Worm (Caenorhabditis elegans): ENCODE measurements around the gene col-122.

Gene col-122

ce11 chrIV:9536124-9536523, 27.1 kb upstream of the col-122 start:
- TF ChIP-seq elt-1 (tag; optimal IDR thresholded peaks at IDR 0.05): peak; percentile 44
- TF ChIP-seq nhr-43 (tag; optimal IDR thresholded peaks at IDR 0.05; ENCODE audit: poor library complexity, severe bottlenecking): peak; percentile 20
- no peak for TF ChIP-seq nfya-1 (tag; optimal IDR thresholded peaks at IDR 0.05; ENCODE audit: insufficient read depth)
- TF ChIP-seq nhr-23 (tag; optimal IDR thresholded peaks at IDR 0.05): peak; percentile 56
- TF ChIP-seq hmg-11 (tag; optimal IDR thresholded peaks at IDR 0.05): no peak
- TF ChIP-seq pqm-1 (tag; optimal IDR thresholded peaks at IDR 0.05): no peak
- no peak for TF ChIP-seq ztf-4 (tag; optimal IDR thresholded peaks at IDR 0.05)
- TF ChIP-seq nhr-76 (tag; optimal IDR thresholded peaks at IDR 0.05): no peak
- TF ChIP-seq zag-1 (tag; optimal IDR thresholded peaks at IDR 0.05): no peak

ce11 chrIV:9537500-9537899, 25.7 kb upstream of the col-122 start:
- TF ChIP-seq pqm-1 (tag; optimal IDR thresholded peaks at IDR 0.05): peak; percentile 15
- peak; percentile 79 for TF ChIP-seq elt-2 (tag; optimal IDR thresholded peaks at IDR 0.05)
- no peak for TF ChIP-seq zag-1 (tag; optimal IDR thresholded peaks at IDR 0.05)
- no peak for TF ChIP-seq unc-62 (GFP tag; optimal IDR thresholded peaks at IDR 0.05)
- TF ChIP-seq nhr-43 (tag; optimal IDR thresholded peaks at IDR 0.05; ENCODE audit: poor library complexity, severe bottlenecking): no peak
- no peak for TF ChIP-seq ceh-9 (tag; optimal IDR thresholded peaks at IDR 0.05)

ce11 chrIV:9538214-9538613, 25.0 kb upstream of the col-122 start:
- TF ChIP-seq nhr-77 (tag; optimal IDR thresholded peaks at IDR 0.05) (no peak), egl-27 (tag; optimal IDR thresholded peaks at IDR 0.05) (no peak), nhr-23 (tag; optimal IDR thresholded peaks at IDR 0.05) (no peak), elt-1 (tag; optimal IDR thresholded peaks at IDR 0.05) (no peak), nfya-1 (tag; optimal IDR thresholded peaks at IDR 0.05; ENCODE audit: insufficient read depth) (no peak), ceh-28 (tag; optimal IDR thresholded peaks at IDR 0.05) (no peak), unc-62 (GFP tag; optimal IDR thresholded peaks at IDR 0.05) (peak; percentile 47), daf-12 (tag; optimal IDR thresholded peaks at IDR 0.05) (no peak), egl-5 (tag; optimal IDR thresholded peaks at IDR 0.05) (peak; percentile 69), ztf-4 (tag; optimal IDR thresholded peaks at IDR 0.05) (no peak), unc-39 (tag; optimal IDR thresholded peaks at IDR 0.05) (no peak), R02D3.7 (tag; optimal IDR thresholded peaks at IDR 0.05) (no peak), fkh-2 (tag; optimal IDR thresholded peaks at IDR 0.05) (peak; percentile 87), lin-39 (tag; optimal IDR thresholded peaks at IDR 0.05) (peak; percentile 44), nhr-11 (tag; optimal IDR thresholded peaks at IDR 0.05) (no peak), jun-1 (tag; optimal IDR thresholded peaks at IDR 0.05) (no peak), sea-2 (GFP tag; optimal IDR thresholded peaks at IDR 0.05) (no peak)

- no peak for TF ChIP-seq egl-27 (tag; optimal IDR thresholded peaks at IDR 0.05)
- TF ChIP-seq pqm-1 (tag; optimal IDR thresholded peaks at IDR 0.05): peak; percentile 84
- TF ChIP-seq elt-1 (tag; optimal IDR thresholded peaks at IDR 0.05): no peak
- peak; percentile 90 for TF ChIP-seq elt-2 (tag; optimal IDR thresholded peaks at IDR 0.05)
Measured at ce11 chrIV:9540342-9540856, 22.8 kb upstream of the col-122 start, which contains the start of gene fbl-1. Gene fbl-1 (plus strand): TSS chrIV:9540806.

ce11 chrIV:9545986-9546385, 17.2 kb upstream of the col-122 start, which contains the start of gene T05A1.5:
Gene T05A1.5 (plus strand): TSS chrIV:9546286.
- TF ChIP-seq lin-15B (tag; optimal IDR thresholded peaks at IDR 0.05) (no peak), pha-4 (tag; optimal IDR thresholded peaks at IDR 0.05) (no peak), mml-1 (tag; optimal IDR thresholded peaks at IDR 0.05) (no peak), ZK546.5 (tag; optimal IDR thresholded peaks at IDR 0.05) (no peak), daf-12 (tag; optimal IDR thresholded peaks at IDR 0.05) (no peak), nhr-237 (tag; optimal IDR thresholded peaks at IDR 0.05) (no peak), unc-39 (tag; optimal IDR thresholded peaks at IDR 0.05) (no peak), egl-5 (tag; optimal IDR thresholded peaks at IDR 0.05) (no peak), snpc-4 (tag; optimal IDR thresholded peaks at IDR 0.05) (no peak), unc-62 (GFP tag; optimal IDR thresholded peaks at IDR 0.05) (no peak), nhr-12 (tag; optimal IDR thresholded peaks at IDR 0.05) (no peak), nhr-43 (tag; optimal IDR thresholded peaks at IDR 0.05; ENCODE audit: poor library complexity, severe bottlenecking) (no peak), ztf-4 (tag; optimal IDR thresholded peaks at IDR 0.05) (no peak)
